Worm (Caenorhabditis elegans) whole organism, L2 larva: Measurements from ENCODE around the gene Y48A6C.8.

ENCODE experiments used
- C34F6.9 ChIP-seq: fragments of 150-350 bp; optimal IDR thresholded peaks from 2 replicates; lab custom pipeline; 2014; ENCODE audit warnings: missing biosample characterization, missing genetic modification characterization
- F13H6.1 ChIP-seq: sonication (generic microtip); optimal IDR thresholded peaks from 2 replicates; lab custom pipeline; 2016; ENCODE audit warnings: missing genetic modification characterization, missing compliant biosample characterization
- Y55F3AM.14 ChIP-seq: fragments of 200-800 bp; sonication (Bioruptor generic); optimal IDR thresholded peaks from 2 replicates; lab custom pipeline; 2018; ENCODE audit warnings: mild to moderate bottlenecking, missing genetic modification characterization, missing compliant biosample characterization
- alr-1 ChIP-seq: fragments of 150-350 bp; optimal IDR thresholded peaks from 2 replicates; lab custom pipeline; 2014; ENCODE audit warnings: missing biosample characterization, missing genetic modification characterization
- aly-2 ChIP-seq: fragments of 150-350 bp; optimal IDR thresholded peaks from 2 replicates; lab custom pipeline; 2014; ENCODE audit warnings: missing biosample characterization, missing genetic modification characterization
- ama-1 ChIP-seq: fragments of 150-350 bp; optimal IDR thresholded peaks from 2 replicates; lab custom pipeline; 2018; ENCODE audit warnings: inconsistent platforms
- ceh-16 ChIP-seq: fragments of 150-350 bp; optimal IDR thresholded peaks from 2 replicates; lab custom pipeline; 2014; ENCODE audit warnings: missing biosample characterization, missing genetic modification characterization
- ceh-82 ChIP-seq: fragments of 150-350 bp; optimal IDR thresholded peaks from 2 replicates; lab custom pipeline; 2014; ENCODE audit warnings: missing biosample characterization, missing genetic modification characterization
- crh-2 ChIP-seq: sonication (generic microtip); optimal IDR thresholded peaks from 2 replicates; lab custom pipeline; 2017; ENCODE audit warnings: missing biosample characterization, missing genetic modification characterization
- egl-27 ChIP-seq: sonication (generic microtip); optimal IDR thresholded peaks from 3 replicates; lab custom pipeline; 2017; ENCODE audit warnings: missing biosample characterization, missing genetic modification reagents, missing genetic modification characterization
- elt-1 ChIP-seq: fragments of 150-350 bp; optimal IDR thresholded peaks from 2 replicates; lab custom pipeline; 2014; ENCODE audit warnings: missing biosample characterization, missing genetic modification characterization
- elt-3 ChIP-seq: sonication (generic microtip); optimal IDR thresholded peaks from 2 replicates; lab custom pipeline; 2017; ENCODE audit warnings: missing biosample characterization, missing genetic modification characterization
- fos-1 ChIP-seq: fragments of 150-350 bp; optimal IDR thresholded peaks from 2 replicates; lab custom pipeline; 2014; ENCODE audit warnings: missing biosample characterization, missing genetic modification characterization
- gmeb-1 ChIP-seq: fragments of 150-350 bp; optimal IDR thresholded peaks from 2 replicates; lab custom pipeline; 2014; ENCODE audit warnings: missing biosample characterization, missing genetic modification characterization
- lin-11 ChIP-seq: fragments of 150-350 bp; sonication (generic microtip); optimal IDR thresholded peaks from 2 replicates; lab custom pipeline; 2014; ENCODE audit warnings: missing biosample characterization, missing genetic modification characterization, inconsistent platforms, mixed read lengths
- lin-13 ChIP-seq: fragments of 150-350 bp; optimal IDR thresholded peaks from 2 replicates; lab custom pipeline; 2014; ENCODE audit warnings: missing biosample characterization, missing genetic modification reagents, missing genetic modification characterization
- lin-39 ChIP-seq: fragments of 150-350 bp; optimal IDR thresholded peaks from 2 replicates; lab custom pipeline; 2014; ENCODE audit warnings: missing biosample characterization, missing genetic modification reagents, missing genetic modification characterization
- lsy-2 ChIP-seq, 2 experiments: fragments of 150-350 bp in 1 of 2; sonication (generic microtip) in 1 of 2; optimal IDR thresholded peaks; 2 replicates each; lab custom pipeline; 2014 to 2017; ENCODE audit warnings: missing biosample characterization in 2 of 2, missing genetic modification characterization in 2 of 2
- mab-5 ChIP-seq: fragments of 150-350 bp; optimal IDR thresholded peaks from 2 replicates; lab custom pipeline; 2014; ENCODE audit warnings: missing biosample characterization, missing genetic modification characterization
- mbf-1 ChIP-seq: sonication (generic microtip); optimal IDR thresholded peaks from 2 replicates; lab custom pipeline; 2017; ENCODE audit warnings: missing biosample characterization, missing genetic modification characterization
- mdl-1 ChIP-seq, 2 experiments: fragments of 150-350 bp in 1 of 2; sonication (generic microtip) in 1 of 2; optimal IDR thresholded peaks; 2 replicates each; lab custom pipeline; 2017; ENCODE audit warnings: missing biosample characterization in 2 of 2, missing genetic modification characterization in 2 of 2
- nhr-10 ChIP-seq: sonication (generic microtip); optimal IDR thresholded peaks from 2 replicates; lab custom pipeline; 2017; ENCODE audit warnings: missing biosample characterization, missing genetic modification characterization
- nhr-11 ChIP-seq: fragments of 150-350 bp; optimal IDR thresholded peaks from 2 replicates; lab custom pipeline; 2014; ENCODE audit warnings: missing biosample characterization, missing genetic modification characterization
- nhr-129 ChIP-seq: fragments of 150-350 bp; optimal IDR thresholded peaks from 2 replicates; lab custom pipeline; 2014; ENCODE audit warnings: missing biosample characterization, missing genetic modification characterization
- nhr-21 ChIP-seq: fragments of 150-350 bp; optimal IDR thresholded peaks from 2 replicates; lab custom pipeline; 2014; ENCODE audit warnings: missing biosample characterization, missing genetic modification characterization
- nhr-23 ChIP-seq: fragments of 150-350 bp; optimal IDR thresholded peaks from 2 replicates; lab custom pipeline; 2014; ENCODE audit warnings: missing biosample characterization, missing genetic modification reagents, missing genetic modification characterization
- nhr-25 ChIP-seq: fragments of 150-350 bp; sonication (generic microtip); optimal IDR thresholded peaks from 3 replicates; lab custom pipeline; 2014; ENCODE audit warnings: missing biosample characterization, missing genetic modification characterization
- peb-1 ChIP-seq: fragments of 150-350 bp; optimal IDR thresholded peaks from 2 replicates; lab custom pipeline; 2014; ENCODE audit warnings: missing biosample characterization, missing genetic modification characterization
- sma-3 ChIP-seq: sonication (generic microtip); optimal IDR thresholded peaks from 2 replicates; lab custom pipeline; 2016; ENCODE audit warnings: missing genetic modification reagents, missing genetic modification characterization, missing compliant biosample characterization
- sma-9 ChIP-seq, 2 experiments: fragments of 150-350 bp in 1 of 2; sonication (generic microtip) in 1 of 2; optimal IDR thresholded peaks; 2 replicates each; lab custom pipeline; 2014 to 2016; ENCODE audit warnings: missing genetic modification characterization in 2 of 2, mild to moderate bottlenecking in 1 of 2, missing biosample characterization in 1 of 2, missing compliant biosample characterization in 1 of 2, missing genetic modification reagents in 1 of 2, moderate library complexity in 1 of 2
- unc-39 ChIP-seq: fragments of 150-350 bp; optimal IDR thresholded peaks from 2 replicates; lab custom pipeline; 2014; ENCODE audit warnings: missing biosample characterization, missing genetic modification characterization
- unc-55 ChIP-seq: fragments of 150-350 bp; sonication (generic microtip); optimal IDR thresholded peaks from 3 replicates; lab custom pipeline; 2014; ENCODE audit warnings: missing biosample characterization, missing genetic modification reagents, missing genetic modification characterization
- unc-62 ChIP-seq: fragments of 150-350 bp; optimal IDR thresholded peaks from 2 replicates; lab custom pipeline; 2014; ENCODE audit warnings: missing biosample characterization, missing genetic modification reagents, missing genetic modification characterization
- ztf-1 ChIP-seq: fragments of 200-800 bp; sonication (Bioruptor generic); conservative IDR thresholded peaks from 2 replicates; pipeline ENCODE4 v1.3.6; 2022; ENCODE audit warnings: missing genetic modification characterization, missing compliant biosample characterization
- ztf-11 ChIP-seq: sonication (generic microtip); optimal IDR thresholded peaks from 2 replicates; lab custom pipeline; 2017; ENCODE audit warnings: missing biosample characterization, missing genetic modification characterization
- ztf-4 ChIP-seq: fragments of 150-350 bp; optimal IDR thresholded peaks from 2 replicates; lab custom pipeline; 2014; ENCODE audit warnings: missing biosample characterization, missing genetic modification characterization

The Y48A6C.8 gene

ce11 chrIII:11112718-11113117 is 14.7 kb downstream of the Y48A6C.8 start:
- TF ChIP-seq unc-55 (GFP tag; lab: Kevin White, UChicago) (peak; percentile 43), lin-39 (tag; lab: Kevin White, UChicago) (no peak), nhr-25 (tag; lab: Kevin White, UChicago) (no peak), ceh-82 (tag; lab: Kevin White, UChicago) (no peak), ztf-11 (tag; lab: Kevin White, UChicago) (no peak), elt-3 (tag; lab: Kevin White, UChicago) (no peak), lsy-2 (tag; optimal IDR thresholded peaks at IDR 0.05; lab: Kevin White, UChicago) (peak in 1 of 2 experiments; percentile 30), ama-1 (lab: Kevin White, UChicago) (no peak), Y55F3AM.14 (GFP tag; lab: Kevin White, UChicago) (no peak), unc-62 (GFP tag; lab: Kevin White, UChicago) (no peak), F13H6.1 (tag; lab: Kevin White, UChicago) (peak; percentile 32), C34F6.9 (tag; lab: Kevin White, UChicago) (peak; percentile 9), nhr-129 (peak; percentile 3), elt-1 (no peak), mbf-1 (tag; lab: Kevin White, UChicago) (no peak), fos-1 (tag; lab: Kevin White, UChicago) (peak; percentile 17), crh-2 (tag; lab: Kevin White, UChicago) (no peak), sma-3 (GFP tag; lab: Kevin White, UChicago) (peak; percentile 37), nhr-10 (tag; lab: Kevin White, UChicago) (no peak), unc-39 (no peak), lin-13 (GFP tag; lab: Kevin White, UChicago) (no peak), gmeb-1 (tag; lab: Kevin White, UChicago) (peak; percentile 50), nhr-23 (tag; lab: Kevin White, UChicago) (no peak)

- TF ChIP-seq crh-2 (tag; lab: Kevin White, UChicago) (peak; percentile 14), mab-5 (peak; percentile 11), sma-9 (GFP tag; optimal IDR thresholded peaks at IDR 0.05; lab: Kevin White, UChicago) (no peak), sma-9 (tag; optimal IDR thresholded peaks at IDR 0.05; lab: Kevin White, UChicago) (no peak), F13H6.1 (tag; lab: Kevin White, UChicago) (peak; percentile 53), aly-2 (tag; lab: Kevin White, UChicago) (no peak), gmeb-1 (tag; lab: Kevin White, UChicago) (peak; percentile 83), nhr-129 (peak; percentile 22), lin-11 (peak; percentile 8), lsy-2 (tag; optimal IDR thresholded peaks at IDR 0.05; lab: Kevin White, UChicago) (peak; percentile 77 to 82), nhr-25 (tag; lab: Kevin White, UChicago) (peak; percentile 61), nhr-21 (peak; percentile 19), egl-27 (peak; percentile 64), C34F6.9 (tag; lab: Kevin White, UChicago) (peak; percentile 20), lin-13 (GFP tag; lab: Kevin White, UChicago) (peak; percentile 75), unc-55 (GFP tag; lab: Kevin White, UChicago) (peak; percentile 69), mdl-1 (tag; optimal IDR thresholded peaks at IDR 0.05; lab: Kevin White, UChicago) (peak in 1 of 2 experiments; percentile 18), fos-1 (tag; lab: Kevin White, UChicago) (no peak), sma-3 (GFP tag; lab: Kevin White, UChicago) (peak; percentile 82), alr-1 (tag; lab: Kevin White, UChicago) (no peak), peb-1 (tag; lab: Kevin White, UChicago) (no peak)
Observed at ce11 chrIII:11110756-11111155, 16.7 kb downstream of the Y48A6C.8 start.

DNA sequence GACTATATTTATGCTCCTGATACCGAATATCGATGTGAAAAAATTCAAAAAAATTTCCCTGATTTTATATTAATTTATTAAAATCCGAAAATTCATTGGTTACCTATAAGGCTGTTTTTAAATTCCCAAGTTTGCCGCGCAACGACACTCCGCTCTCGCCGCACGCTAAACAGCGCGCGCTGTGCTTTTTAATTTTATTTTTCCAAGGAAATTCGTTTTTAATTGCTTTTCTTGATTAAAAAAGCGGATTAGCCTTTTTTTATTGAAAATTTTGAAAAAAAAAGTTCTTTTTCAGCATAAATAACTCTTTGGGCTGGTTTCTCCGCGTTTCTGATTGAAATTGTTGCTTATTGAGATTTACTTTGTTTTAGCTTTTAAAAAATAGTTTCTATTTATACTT is 20.1 kb downstream of the Y48A6C.8 start:
- TF ChIP-seq sma-3 (GFP tag; lab: Kevin White, UChicago) (no peak), elt-1 (no peak), nhr-10 (tag; lab: Kevin White, UChicago) (no peak), nhr-11 (tag; lab: Kevin White, UChicago) (no peak), lin-13 (GFP tag; lab: Kevin White, UChicago) (no peak), unc-39 (no peak), mab-5 (no peak), fos-1 (tag; lab: Kevin White, UChicago) (no peak), mdl-1 (tag; optimal IDR thresholded peaks at IDR 0.05; lab: Kevin White, UChicago) (no peak), ceh-16 (tag; lab: Kevin White, UChicago) (no peak), alr-1 (tag; lab: Kevin White, UChicago) (no peak), nhr-129 (no peak), unc-55 (GFP tag; lab: Kevin White, UChicago) (no peak), ztf-4 (no peak), C34F6.9 (tag; lab: Kevin White, UChicago) (no peak), ztf-1 (GFP tag; lab: Robert Waterston, UW) (no peak), sma-9 (GFP tag; optimal IDR thresholded peaks at IDR 0.05; lab: Kevin White, UChicago) (no peak), sma-9 (tag; optimal IDR thresholded peaks at IDR 0.05; lab: Kevin White, UChicago) (no peak)
- TF ChIP-seq, all 48 proteins: peak for 0
